Worm (Caenorhabditis elegans): ENCODE data around the gene srw-91.

Gene srw-91

ce11 chrV:1710909-1711308 lies 30.2 kb upstream of the srw-91 start, which contains the start of gene srw-100:
srw-100 (plus strand) TSS chrV:1711209.
- TF ChIP-seq skn-1 (tag; optimal IDR thresholded peaks at IDR 0.05) (no peak), ceh-28 (tag; optimal IDR thresholded peaks at IDR 0.05) (no peak), pqm-1 (tag; optimal IDR thresholded peaks at IDR 0.05) (no peak), ztf-4 (tag; optimal IDR thresholded peaks at IDR 0.05) (no peak), ceh-16 (tag; optimal IDR thresholded peaks at IDR 0.05) (no peak), eor-1 (tag; optimal IDR thresholded peaks at IDR 0.05) (no peak), nhr-28 (tag; optimal IDR thresholded peaks at IDR 0.05) (no peak), nhr-43 (tag; optimal IDR thresholded peaks at IDR 0.05; ENCODE audit: poor library complexity, severe bottlenecking) (no peak), lsy-12 (tag; optimal IDR thresholded peaks at IDR 0.05) (no peak), fkh-2 (tag; optimal IDR thresholded peaks at IDR 0.05) (no peak)

ce11 chrV:1708441-1708840 lies 27.8 kb upstream of the srw-91 start, which contains the start of gene srw-99:
srw-99 (plus strand) TSS chrV:1708741.
- TF ChIP-seq nhr-12 (tag; optimal IDR thresholded peaks at IDR 0.05) (no peak), sea-2 (GFP tag; optimal IDR thresholded peaks at IDR 0.05) (no peak), fkh-10 (GFP tag; optimal IDR thresholded peaks at IDR 0.05) (no peak), nhr-28 (tag; optimal IDR thresholded peaks at IDR 0.05) (no peak), ama-1 (optimal IDR thresholded peaks at IDR 0.05) (no peak), R02D3.7 (tag; optimal IDR thresholded peaks at IDR 0.05) (no peak)

- TF ChIP-seq sea-2 (GFP tag; optimal IDR thresholded peaks at IDR 0.05) (no peak), nfya-1 (tag; optimal IDR thresholded peaks at IDR 0.05; ENCODE audit: insufficient read depth) (no peak), hmg-11 (tag; optimal IDR thresholded peaks at IDR 0.05) (no peak), nhr-12 (tag; optimal IDR thresholded peaks at IDR 0.05) (no peak), fkh-10 (GFP tag; optimal IDR thresholded peaks at IDR 0.05) (no peak), unc-39 (tag; optimal IDR thresholded peaks at IDR 0.05) (no peak), lin-39 (tag; optimal IDR thresholded peaks at IDR 0.05) (no peak), ZK546.5 (tag; optimal IDR thresholded peaks at IDR 0.05) (no peak), ama-1 (optimal IDR thresholded peaks at IDR 0.05) (no peak), mdl-1 (tag; optimal IDR thresholded peaks at IDR 0.05) (no peak), ztf-11 (tag; optimal IDR thresholded peaks at IDR 0.05) (no peak), nhr-67 (tag; optimal IDR thresholded peaks at IDR 0.05) (no peak), fkh-2 (tag; optimal IDR thresholded peaks at IDR 0.05) (no peak), lsy-12 (tag; optimal IDR thresholded peaks at IDR 0.05) (no peak), skn-1 (tag; optimal IDR thresholded peaks at IDR 0.05) (no peak), nhr-237 (tag; optimal IDR thresholded peaks at IDR 0.05) (no peak), nhr-28 (tag; optimal IDR thresholded peaks at IDR 0.05) (no peak), nhr-76 (tag; optimal IDR thresholded peaks at IDR 0.05) (no peak), aly-2 (tag; optimal IDR thresholded peaks at IDR 0.05) (no peak)
Measured at ce11 chrV:1701584-1702101, 21.0 kb upstream of the srw-91 start, which contains the start of gene srw-90. srw-90 (plus strand) TSS chrV:1702051.

- TF ChIP-seq lsy-12 (tag; optimal IDR thresholded peaks at IDR 0.05): no peak
- no peak for TF ChIP-seq daf-12 (tag; optimal IDR thresholded peaks at IDR 0.05)
- TF ChIP-seq nhr-67 (tag; optimal IDR thresholded peaks at IDR 0.05): no peak
- no peak for TF ChIP-seq ztf-11 (tag; optimal IDR thresholded peaks at IDR 0.05)
- no peak for TF ChIP-seq tbx-2 (tag; optimal IDR thresholded peaks at IDR 0.05)
- no peak for TF ChIP-seq fkh-10 (GFP tag; optimal IDR thresholded peaks at IDR 0.05)
- no peak for TF ChIP-seq ceh-16 (tag; optimal IDR thresholded peaks at IDR 0.05)
- TF ChIP-seq lin-39 (tag; optimal IDR thresholded peaks at IDR 0.05): no peak
- TF ChIP-seq nhr-12 (tag; optimal IDR thresholded peaks at IDR 0.05): no peak
- TF ChIP-seq nhr-28 (tag; optimal IDR thresholded peaks at IDR 0.05): no peak
Measured at ce11 chrV:1699228-1699795, 18.6 kb upstream of the srw-91 start.

ce11 chrV:1698400-1698799 lies 17.7 kb upstream of the srw-91 start:
- TF ChIP-seq fos-1 (tag; optimal IDR thresholded peaks at IDR 0.05) (no peak), ztf-4 (tag; optimal IDR thresholded peaks at IDR 0.05) (no peak), nhr-67 (tag; optimal IDR thresholded peaks at IDR 0.05) (no peak), mdl-1 (tag; optimal IDR thresholded peaks at IDR 0.05) (no peak), fkh-2 (tag; optimal IDR thresholded peaks at IDR 0.05) (no peak), elt-3 (tag; optimal IDR thresholded peaks at IDR 0.05) (no peak), ztf-11 (tag; optimal IDR thresholded peaks at IDR 0.05) (no peak), nhr-76 (tag; optimal IDR thresholded peaks at IDR 0.05) (no peak), nhr-77 (tag; optimal IDR thresholded peaks at IDR 0.05) (no peak)

Data from whole organism, L3 larva.